Worm (Caenorhabditis elegans): ENCODE results near the gene tag-51.

The tag-51 gene

DNA sequence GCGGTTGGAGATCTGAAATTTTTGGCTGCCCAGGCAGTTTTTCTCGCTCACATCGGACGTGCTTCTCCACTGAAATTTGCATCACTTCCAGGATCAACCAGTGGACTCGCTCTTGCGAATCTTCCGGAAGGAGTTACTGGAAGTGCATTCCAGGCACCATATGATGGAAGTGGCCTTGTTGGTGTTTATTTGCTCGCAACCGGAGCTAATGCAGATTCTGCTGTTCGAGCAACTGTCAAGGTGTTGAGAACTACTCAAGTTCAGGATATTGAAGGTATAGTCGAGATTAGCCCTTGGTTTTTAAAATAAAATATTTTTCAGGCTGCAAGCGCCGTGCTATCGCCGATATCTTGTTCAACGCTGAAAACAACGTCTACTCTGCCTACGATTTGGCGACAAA, 26.8 kb downstream of the tag-51 start (continued):
- TF ChIP-seq ZK185.1 (tag; optimal IDR thresholded peaks at IDR 0.05; ENCODE audit: poor library complexity, severe bottlenecking): no peak
- TF ChIP-seq F52B5.7 (tag; optimal IDR thresholded peaks at IDR 0.05): no peak
- no peak for TF ChIP-seq lsy-27 (tag; optimal IDR thresholded peaks at IDR 0.05; ENCODE audit: borderline replicate concordance, insufficient read depth)

- TF ChIP-seq aptf-2 (GFP tag; conservative IDR thresholded peaks at IDR 0.05): no peak
- no peak for TF ChIP-seq lin-40 (tag; optimal IDR thresholded peaks at IDR 0.05)
- TF ChIP-seq ama-1 (optimal IDR thresholded peaks at IDR 0.05): no peak
- peak in 1 of 2 experiments; percentile 66 for TF ChIP-seq ama-1 (GFP tag; optimal IDR thresholded peaks at IDR 0.05)
- TF ChIP-seq K12H6.12 (tag; optimal IDR thresholded peaks at IDR 0.05): no peak
- TF ChIP-seq cebp-1 (GFP tag; IDR thresholded peaks at IDR 0.05): no peak
- peak; percentile 19 for TF ChIP-seq cebp-1 (tag; optimal IDR thresholded peaks at IDR 0.05)
- no peak for TF ChIP-seq T07F8.4 (tag; optimal IDR thresholded peaks at IDR 0.05)
- no peak for TF ChIP-seq nfya-1 (tag; optimal IDR thresholded peaks at IDR 0.05; ENCODE audit: borderline replicate concordance, insufficient read depth)
- no peak for TF ChIP-seq F23B12.7 (tag; optimal IDR thresholded peaks at IDR 0.05; ENCODE audit: insufficient read depth)
- TF ChIP-seq hlh-26 (GFP tag; conservative IDR thresholded peaks at IDR 0.05): no peak
- no peak for TF ChIP-seq ztf-26 (tag; optimal IDR thresholded peaks at IDR 0.05)
- no peak for TF ChIP-seq ztf-6 (GFP tag; IDR thresholded peaks at IDR 0.05)
- TF ChIP-seq bed-1 (GFP tag; IDR thresholded peaks at IDR 0.05): no peak
- TF ChIP-seq F37B4.10 (GFP tag; IDR thresholded peaks at IDR 0.05): no peak
- TF ChIP-seq Y79H2A.3 (GFP tag; conservative IDR thresholded peaks at IDR 0.05): no peak
- TF ChIP-seq sea-2 (GFP tag; IDR thresholded peaks at IDR 0.05): no peak
- TF ChIP-seq hrde-1 (tag; optimal IDR thresholded peaks at IDR 0.05; ENCODE audit: borderline replicate concordance): peak; percentile 25
- TF ChIP-seq zim-3 (tag; optimal IDR thresholded peaks at IDR 0.05): no peak
- TF ChIP-seq ztf-28 (GFP tag; IDR thresholded peaks at IDR 0.05): no peak
- no peak for TF ChIP-seq attf-3 (GFP tag; conservative IDR thresholded peaks at IDR 0.05)
- TF ChIP-seq bed-2 (GFP tag; IDR thresholded peaks at IDR 0.05): no peak
- TF ChIP-seq mcd-1 (GFP tag; IDR thresholded peaks at IDR 0.05): no peak
- TF ChIP-seq F52B5.7 (tag; optimal IDR thresholded peaks at IDR 0.05): no peak
- TF ChIP-seq K11D2.4 (GFP tag; IDR thresholded peaks at IDR 0.05): no peak
- no peak for TF ChIP-seq ztf-22 (GFP tag; optimal IDR thresholded peaks at IDR 0.05)
- no peak for TF ChIP-seq madf-10 (tag; optimal IDR thresholded peaks at IDR 0.05)
- no peak for TF ChIP-seq F33H1.4 (GFP tag; IDR thresholded peaks at IDR 0.05)
- TF ChIP-seq hlh-12 (tag; optimal IDR thresholded peaks at IDR 0.05): no peak
- no peak for TF ChIP-seq egl-18 (GFP tag; IDR thresholded peaks at IDR 0.05)
- TF ChIP-seq ceh-91 (GFP tag; IDR thresholded peaks at IDR 0.05): no peak
- peak; percentile 22 for TF ChIP-seq lin-54 (GFP tag; optimal IDR thresholded peaks at IDR 0.05)
- no peak for TF ChIP-seq nhr-80 (tag; optimal IDR thresholded peaks at IDR 0.05)
- TF ChIP-seq mes-4 (tag; optimal IDR thresholded peaks at IDR 0.05): no peak
- TF ChIP-seq lir-1 (GFP tag; conservative IDR thresholded peaks at IDR 0.05): no peak
- no peak for TF ChIP-seq F22D6.2 (tag; optimal IDR thresholded peaks at IDR 0.05)
- 0 out of 2 replicates have a peak, but pooled peaks have one; percentile 43 for TF ChIP-seq Y53G8AR.9 (GFP tag; conservative IDR thresholded peaks at IDR 0.05)
- no peak for TF ChIP-seq nhr-120 (GFP tag; IDR thresholded peaks at IDR 0.05)
- TF ChIP-seq dpl-1 (GFP tag; optimal IDR thresholded peaks at IDR 0.05): no peak
- no peak for TF ChIP-seq let-607 (tag; optimal IDR thresholded peaks at IDR 0.05)
- 0 out of 2 replicates have a peak, but pooled peaks have one; percentile 14 for TF ChIP-seq Y53F4B.3 (GFP tag; IDR thresholded peaks at IDR 0.05)
- TF ChIP-seq dpff-1 (tag; optimal IDR thresholded peaks at IDR 0.05): no peak
- TF ChIP-seq lsl-1 (GFP tag; optimal IDR thresholded peaks at IDR 0.05): peak; percentile 33
- no peak for TF ChIP-seq mel-28 (tag; optimal IDR thresholded peaks at IDR 0.05; ENCODE audit: borderline replicate concordance)
- no peak for TF ChIP-seq F10E7.11 (tag; optimal IDR thresholded peaks at IDR 0.05)
- TF ChIP-seq Y67H2A.10 (GFP tag; conservative IDR thresholded peaks at IDR 0.05): no peak
Observed at ce11 chrIII:881460-881859, 27.4 kb downstream of the tag-51 start.

All from whole organism, young adult.